Worm (Caenorhabditis elegans): ENCODE results near the gene F49E12.7.

The F49E12.7 gene

DNA sequence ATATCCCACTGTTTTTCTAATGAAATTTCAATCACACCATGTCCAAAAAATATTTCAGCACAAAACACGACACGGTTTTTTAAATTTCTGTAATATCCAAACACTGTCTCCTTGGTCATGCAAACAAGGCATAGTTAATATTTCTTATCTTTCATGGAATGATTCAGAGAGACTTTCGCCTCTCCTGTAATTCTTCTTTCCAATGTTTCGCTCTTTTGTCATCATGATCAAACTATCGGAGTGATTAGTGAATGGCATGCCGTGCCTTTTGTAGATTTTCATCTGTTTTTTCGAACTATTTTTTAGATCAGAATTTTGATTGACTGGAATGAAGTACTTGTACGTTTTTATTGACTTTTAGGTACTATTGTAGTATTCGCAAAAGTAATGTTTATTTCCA lies 11.6 kb downstream of the F49E12.7 start (continued):
- no peak for TF ChIP-seq ZK546.5 (tag; optimal IDR thresholded peaks at IDR 0.05)
- no peak for TF ChIP-seq unc-62 (GFP tag; optimal IDR thresholded peaks at IDR 0.05 in 1 of 2)
- no peak for TF ChIP-seq unc-62 (tag; optimal IDR thresholded peaks at IDR 0.05)
- TF ChIP-seq nhr-48 (tag; optimal IDR thresholded peaks at IDR 0.05): peak; percentile 37
- TF ChIP-seq unc-39 (tag; optimal IDR thresholded peaks at IDR 0.05): no peak
- TF ChIP-seq mes-2 (tag; optimal IDR thresholded peaks at IDR 0.05; ENCODE audit: poor library complexity, severe bottlenecking): peak; percentile 44
- no peak for TF ChIP-seq D1046.2 (GFP tag; IDR thresholded peaks at IDR 0.05)
- TF ChIP-seq fos-1 (tag; optimal IDR thresholded peaks at IDR 0.05): no peak
- no peak for TF ChIP-seq lin-15B (tag; optimal IDR thresholded peaks at IDR 0.05)
- TF ChIP-seq daf-19 (GFP tag; conservative IDR thresholded peaks at IDR 0.05): no peak
- TF ChIP-seq madf-5 (GFP tag; IDR thresholded peaks at IDR 0.05): no peak
- TF ChIP-seq nhr-6 (tag; optimal IDR thresholded peaks at IDR 0.05): peak; percentile 20
- TF ChIP-seq zag-1 (tag; optimal IDR thresholded peaks at IDR 0.05): no peak
- no peak for TF ChIP-seq cey-2 (tag; optimal IDR thresholded peaks at IDR 0.05; ENCODE audit: borderline replicate concordance, insufficient read depth)
- TF ChIP-seq hif-1 (tag; optimal IDR thresholded peaks at IDR 0.05): no peak
- TF ChIP-seq rbr-2 (tag; optimal IDR thresholded peaks at IDR 0.05): no peak
- TF ChIP-seq lin-39 (tag; optimal IDR thresholded peaks at IDR 0.05): no peak
- peak; percentile 34 for TF ChIP-seq hlh-30 (tag; optimal IDR thresholded peaks at IDR 0.05; ENCODE audit: insufficient read depth)
- TF ChIP-seq egl-43 (GFP tag; IDR thresholded peaks at IDR 0.05): no peak
- no peak for TF ChIP-seq R02D3.7 (tag; optimal IDR thresholded peaks at IDR 0.05)
- TF ChIP-seq dmd-9 (GFP tag; IDR thresholded peaks at IDR 0.05): no peak
- no peak for TF ChIP-seq ceh-62 (tag; optimal IDR thresholded peaks at IDR 0.05)
- TF ChIP-seq lir-3 (tag; optimal IDR thresholded peaks at IDR 0.05): no peak
- peak; percentile 72 for TF ChIP-seq aha-1 (tag)
- no peak for TF ChIP-seq arid-1 (GFP tag; conservative IDR thresholded peaks at IDR 0.05)
- TF ChIP-seq zfp-2 (tag; optimal IDR thresholded peaks at IDR 0.05): no peak
- TF ChIP-seq dpl-1 (GFP tag; optimal IDR thresholded peaks at IDR 0.05): no peak
- TF ChIP-seq F49E8.2 (tag; optimal IDR thresholded peaks at IDR 0.05; ENCODE audit: borderline replicate concordance): no peak
- TF ChIP-seq F44E2.7 (GFP tag; IDR thresholded peaks at IDR 0.05): no peak
- TF ChIP-seq attf-4 (tag; optimal IDR thresholded peaks at IDR 0.05): no peak
- TF ChIP-seq tra-1 (GFP tag; IDR thresholded peaks at IDR 0.05): peak; percentile 25; the same call in 1 of the 2 replicates
- TF ChIP-seq zip-2 (tag; optimal IDR thresholded peaks at IDR 0.05): no peak
- no peak for TF ChIP-seq saeg-2 (GFP tag; IDR thresholded peaks at IDR 0.05)
- no peak for TF ChIP-seq fkh-10 (GFP tag; optimal IDR thresholded peaks at IDR 0.05)
- TF ChIP-seq nhr-42 (GFP tag; IDR thresholded peaks at IDR 0.05): no peak
- TF ChIP-seq nhr-10 (tag; optimal IDR thresholded peaks at IDR 0.05): no peak
- no peak for TF ChIP-seq ztf-11 (tag; optimal IDR thresholded peaks at IDR 0.05)
- no peak for TF ChIP-seq ztf-7 (tag; optimal IDR thresholded peaks at IDR 0.05)
- TF ChIP-seq Y5F2A.4 (GFP tag; optimal IDR thresholded peaks at IDR 0.05): no peak
- TF ChIP-seq daf-12 (tag; optimal IDR thresholded peaks at IDR 0.05): no peak
- no peak for TF ChIP-seq F10B5.3 (tag; optimal IDR thresholded peaks at IDR 0.05)
- no peak for TF ChIP-seq mxl-2 (GFP tag; conservative IDR thresholded peaks at IDR 0.05)
- no peak for TF ChIP-seq aly-2 (tag; optimal IDR thresholded peaks at IDR 0.05)
- TF ChIP-seq ZK337.2 (GFP tag; IDR thresholded peaks at IDR 0.05): no peak
- no peak for TF ChIP-seq snpc-4 (tag; optimal IDR thresholded peaks at IDR 0.05)
- peak in 1 of 2 experiments; percentile 19 for TF ChIP-seq mdl-1 (tag; optimal IDR thresholded peaks at IDR 0.05)
- TF ChIP-seq T26A8.4 (GFP tag; IDR thresholded peaks at IDR 0.05): no peak
- TF ChIP-seq ceh-44 (GFP tag; IDR thresholded peaks at IDR 0.05): no peak
- TF ChIP-seq dmd-8 (GFP tag; IDR thresholded peaks at IDR 0.05): no peak
- no peak for TF ChIP-seq gei-8 (GFP tag; optimal IDR thresholded peaks at IDR 0.05)
- TF ChIP-seq lim-7 (GFP tag; IDR thresholded peaks at IDR 0.05): no peak
- TF ChIP-seq Y75B8A.6 (GFP tag; IDR thresholded peaks at IDR 0.05): no peak
- TF ChIP-seq Y48G9A.11 (GFP tag; IDR thresholded peaks at IDR 0.05): no peak
- TF ChIP-seq nhr-11 (tag; optimal IDR thresholded peaks at IDR 0.05): no peak
